Fruit fly (Drosophila melanogaster) whole organism, embryonic: ENCODE measurements around the gene KFase.
A peak's percentile ranks its signal among the peaks of the same experiment; 100 is the strongest.

ENCODE experiments used
- Antp ChIP-seq: fragments of 200-800 bp; sonication (Bioruptor generic); optimal IDR thresholded peaks from 3 replicates; lab custom pipeline; 2016; ENCODE audit warnings: missing biosample characterization, missing genetic modification characterization
- Bdp1 ChIP-seq: fragments of 200-800 bp; sonication (Bioruptor generic); optimal IDR thresholded peaks from 3 replicates; lab custom pipeline; 2016; ENCODE audit warnings: missing biosample characterization, missing genetic modification characterization
- CG10462 ChIP-seq: fragments of 200-800 bp; sonication (Bioruptor generic); optimal IDR thresholded peaks from 2 replicates; lab custom pipeline; 2016; ENCODE audit warnings: missing biosample characterization, missing genetic modification characterization
- CG15479 ChIP-seq: fragments of 200-800 bp; sonication (Bioruptor generic); optimal IDR thresholded peaks from 3 replicates; lab custom pipeline; 2019; ENCODE audit warnings: missing biosample characterization, mild to moderate bottlenecking, missing genetic modification characterization, moderate library complexity
- CG15696 ChIP-seq: fragments of 200-800 bp; sonication (Bioruptor generic); optimal IDR thresholded peaks from 2 replicates; lab custom pipeline; 2019; ENCODE audit warnings: missing biosample characterization, mild to moderate bottlenecking, missing genetic modification characterization, moderate library complexity
- CG1603 ChIP-seq: fragments of 200-800 bp; sonication (Bioruptor generic); optimal IDR thresholded peaks from 2 replicates; lab custom pipeline; 2019; ENCODE audit warnings: missing biosample characterization, mild to moderate bottlenecking, missing genetic modification characterization, moderate library complexity
- CG16863 ChIP-seq: fragments of 200-800 bp; sonication (Bioruptor generic); optimal IDR thresholded peaks from 3 replicates; lab custom pipeline; 2016; ENCODE audit warnings: missing biosample characterization, missing genetic modification characterization
- CG2678 ChIP-seq: fragments of 200-800 bp; sonication (Bioruptor generic); optimal IDR thresholded peaks from 3 replicates; lab custom pipeline; 2019; ENCODE audit warnings: missing biosample characterization, mild to moderate bottlenecking, missing genetic modification characterization, moderate library complexity
- CG2875 ChIP-seq: fragments of 200-800 bp; sonication (Bioruptor generic); optimal IDR thresholded peaks from 2 replicates; lab custom pipeline; 2017; ENCODE audit warnings: missing biosample characterization, mild to moderate bottlenecking, missing genetic modification characterization, missing genetic modification reagents
- CG3407 ChIP-seq: fragments of 200-800 bp; sonication (Bioruptor generic); optimal IDR thresholded peaks from 2 replicates; lab custom pipeline; 2018; ENCODE audit warnings: missing biosample characterization, mild to moderate bottlenecking, missing genetic modification characterization
- CG34224 ChIP-seq: fragments of 200-800 bp; sonication (Bioruptor generic); IDR thresholded peaks from 3 replicates; pipeline ENCODE4 v1.3.6; 2022; ENCODE audit warnings: missing biosample characterization, missing genetic modification characterization; ENCODE audit not compliant: partially characterized antibody
- CG3726 ChIP-seq: fragments of 200-800 bp; sonication (Bioruptor generic); IDR thresholded peaks from 3 replicates; pipeline ENCODE4, ENCODE4 v1.3.6; 2022; ENCODE audit warnings: missing biosample characterization, missing genetic modification characterization
- CG4328 ChIP-seq: fragments of 200-800 bp; sonication (Bioruptor generic); optimal IDR thresholded peaks from 3 replicates; lab custom pipeline; 2017; ENCODE audit warnings: missing biosample characterization, missing genetic modification reagents, missing genetic modification characterization
- CG6654 ChIP-seq: fragments of 200-800 bp; sonication (Bioruptor generic); optimal IDR thresholded peaks from 2 replicates; lab custom pipeline; 2017; ENCODE audit warnings: missing biosample characterization, mild to moderate bottlenecking, missing genetic modification characterization
- CG6765 ChIP-seq: fragments of 200-800 bp; sonication (Bioruptor generic); optimal IDR thresholded peaks from 3 replicates; lab custom pipeline; 2017; ENCODE audit warnings: missing biosample characterization, mild to moderate bottlenecking, missing genetic modification characterization
- CG6791 ChIP-seq: fragments of 200-800 bp; sonication (Bioruptor generic); IDR thresholded peaks from 3 replicates; pipeline ENCODE4 v1.3.6; 2022; ENCODE audit warnings: missing biosample characterization, missing genetic modification characterization; ENCODE audit not compliant: partially characterized antibody
- CG7987 ChIP-seq: fragments of 200-800 bp; sonication (Bioruptor generic); optimal IDR thresholded peaks from 2 replicates; lab custom pipeline; 2018; ENCODE audit warnings: missing biosample characterization, mild to moderate bottlenecking, missing genetic modification characterization, moderate library complexity
- CG9817 ChIP-seq: fragments of 200-800 bp; sonication (Bioruptor generic); optimal IDR thresholded peaks from 2 replicates; lab custom pipeline; 2018; ENCODE audit warnings: missing biosample characterization, mild to moderate bottlenecking, missing genetic modification characterization, moderate library complexity
- Deaf1 ChIP-seq: fragments of 200-800 bp; optimal IDR thresholded peaks from 3 replicates; lab custom pipeline; 2019; ENCODE audit warnings: missing biosample characterization, mild to moderate bottlenecking, missing genetic modification characterization, moderate library complexity
- ERR ChIP-seq: fragments of 200-800 bp; sonication (Bioruptor generic); optimal IDR thresholded peaks from 2 replicates; lab custom pipeline; 2016; ENCODE audit warnings: missing biosample characterization, missing genetic modification characterization
- Fer3 ChIP-seq: fragments of 200-800 bp; sonication (Bioruptor generic); optimal IDR thresholded peaks from 2 replicates; lab custom pipeline; 2018; ENCODE audit warnings: missing biosample characterization, mild to moderate bottlenecking, missing genetic modification characterization, moderate library complexity
- Hmx ChIP-seq: fragments of 200-800 bp; sonication (Bioruptor generic); optimal IDR thresholded peaks from 2 replicates; lab custom pipeline; 2016; ENCODE audit warnings: missing biosample characterization, missing genetic modification characterization
- Hr78 ChIP-seq, 2 experiments: fragments of 200-800 bp in 1 of 2; fragments of >200 bp in 1 of 2; sonication (Bioruptor generic) in 1 of 2; optimal IDR thresholded peaks; 2 replicates each; lab custom pipeline; 2017 to 2019; ENCODE audit warnings: missing biosample characterization in 2 of 2, missing genetic modification characterization in 2 of 2, mild to moderate bottlenecking in 1 of 2, moderate library complexity in 1 of 2
- Lhr ChIP-seq: fragments of 200-800 bp; sonication (Bioruptor generic); optimal IDR thresholded peaks from 3 replicates; lab custom pipeline; 2017; ENCODE audit warnings: mild to moderate bottlenecking, missing biosample characterization, missing genetic modification reagents, missing genetic modification characterization
- Lim3 ChIP-seq: fragments of 200-800 bp; sonication (Bioruptor generic); IDR thresholded peaks from 2 replicates; pipeline ENCODE4 v1.3.6; 2022; ENCODE audit warnings: missing biosample characterization, missing genetic modification characterization
- MTF-1 ChIP-seq: fragments of 200-800 bp; sonication (Bioruptor generic); optimal IDR thresholded peaks from 2 replicates; lab custom pipeline; 2018; ENCODE audit warnings: missing biosample characterization, mild to moderate bottlenecking, missing genetic modification characterization, borderline replicate concordance
- Pdp1 ChIP-seq, 2 experiments: fragments of 200-800 bp; sonication (Bioruptor generic); optimal IDR thresholded peaks; 3 replicates each; lab custom pipeline; 2016; ENCODE audit warnings: missing biosample characterization in 2 of 2, missing genetic modification characterization in 2 of 2, mild to moderate bottlenecking in 1 of 2, moderate library complexity in 1 of 2
- Usf ChIP-seq: fragments of 200-800 bp; sonication (Bioruptor generic); optimal IDR thresholded peaks from 2 replicates; lab custom pipeline; 2017; ENCODE audit warnings: missing genotype, missing biosample characterization, missing genetic modification characterization
- Vsx1 ChIP-seq: fragments of 200-800 bp; sonication (Bioruptor generic); optimal IDR thresholded peaks from 2 replicates; lab custom pipeline; 2017; ENCODE audit warnings: missing biosample characterization, mild to moderate bottlenecking, missing genetic modification characterization, missing genetic modification reagents
- Xrp1 ChIP-seq: fragments of 200-800 bp; sonication (Bioruptor generic); IDR thresholded peaks from 2 replicates; pipeline ENCODE4 v1.3.6; 2022; ENCODE audit warnings: missing biosample characterization, missing genetic modification characterization
- YL-1 ChIP-seq: fragments of 200-800 bp; sonication (Bioruptor generic); optimal IDR thresholded peaks from 3 replicates; lab custom pipeline; 2017; ENCODE audit warnings: missing biosample characterization, mild to moderate bottlenecking, missing genetic modification characterization
- az2 ChIP-seq: fragments of 200-800 bp; sonication (Bioruptor generic); optimal IDR thresholded peaks from 3 replicates; lab custom pipeline; 2016; ENCODE audit warnings: missing biosample characterization, missing genetic modification characterization
- btn ChIP-seq: fragments of 200-800 bp; sonication (Bioruptor generic); optimal IDR thresholded peaks from 2 replicates; lab custom pipeline; 2016; ENCODE audit warnings: missing biosample characterization, missing genetic modification characterization
- cg ChIP-seq: fragments of 200-800 bp; sonication (Bioruptor generic); optimal IDR thresholded peaks from 3 replicates; lab custom pipeline; 2019; ENCODE audit warnings: missing biosample characterization, mild to moderate bottlenecking, missing genetic modification characterization, moderate library complexity
- danr ChIP-seq: fragments of 200-800 bp; sonication (Bioruptor generic); IDR thresholded peaks from 2 replicates; pipeline ENCODE4 v1.3.6; 2022; ENCODE audit warnings: missing biosample characterization, missing genetic modification characterization
- grau ChIP-seq: fragments of 200-800 bp; optimal IDR thresholded peaks from 3 replicates; lab custom pipeline; 2019; ENCODE audit warnings: missing biosample characterization, mild to moderate bottlenecking, missing genetic modification characterization, moderate library complexity
- hkb ChIP-seq, 2 experiments: fragments of 200-800 bp in 1 of 2; fragments of >200 bp in 1 of 2; sonication (Bioruptor generic) in 1 of 2; IDR thresholded peaks in 1 of 2; optimal IDR thresholded peaks in 1 of 2; 2 replicates each; pipeline versions ENCODE4 v1.3.6 to Lab custom; 2017 to 2022; ENCODE audit warnings: missing biosample characterization in 1 of 2, missing genetic modification characterization in 1 of 2
- jigr1 ChIP-seq: fragments of 200-800 bp; sonication (Bioruptor generic); IDR thresholded peaks from 3 replicates; pipeline ENCODE4 v1.3.6; 2022; ENCODE audit warnings: missing biosample characterization, missing genetic modification characterization
- klu ChIP-seq: fragments of 200-800 bp; sonication (Bioruptor generic); IDR thresholded peaks from 2 replicates; pipeline ENCODE4 v1.3.6; 2022; ENCODE audit warnings: missing biosample characterization, missing genetic modification characterization
- knrl ChIP-seq: fragments of 200-800 bp; sonication (Bioruptor generic); IDR thresholded peaks from 3 replicates; pipeline ENCODE4 v1.3.6; 2022; ENCODE audit warnings: missing biosample characterization, missing genetic modification characterization; ENCODE audit not compliant: partially characterized antibody
- lola ChIP-seq, 3 experiments: fragments of >200 bp in 2 of 3; fragments of 200-800 bp in 1 of 3; sonication (Bioruptor generic) in 1 of 3; optimal IDR thresholded peaks; 2 replicates each; lab custom pipeline; 2017 to 2019; ENCODE audit warnings: missing biosample characterization in 3 of 3, missing genetic modification characterization in 3 of 3, mild to moderate bottlenecking in 1 of 3, moderate library complexity in 1 of 3
- mam ChIP-seq: fragments of 200-800 bp; sonication (Bioruptor generic); optimal IDR thresholded peaks from 3 replicates; lab custom pipeline; 2016; ENCODE audit warnings: missing biosample characterization, missing genetic modification characterization
- oc ChIP-seq: fragments of 200-800 bp; sonication (Bioruptor generic); optimal IDR thresholded peaks from 2 replicates; lab custom pipeline; 2018; ENCODE audit warnings: missing biosample characterization, mild to moderate bottlenecking, missing genetic modification characterization, moderate library complexity
- p53 ChIP-seq: fragments of 200-800 bp; sonication (Bioruptor generic); optimal IDR thresholded peaks from 2 replicates; lab custom pipeline; 2016; ENCODE audit warnings: missing biosample characterization, missing genetic modification characterization
- pnt ChIP-seq: fragments of 200-800 bp; sonication (Bioruptor generic); optimal IDR thresholded peaks from 3 replicates; lab custom pipeline; 2016; ENCODE audit warnings: missing biosample characterization, missing genetic modification characterization
- schlank ChIP-seq: fragments of 200-800 bp; sonication (Bioruptor generic); optimal IDR thresholded peaks from 2 replicates; lab custom pipeline; 2018; ENCODE audit warnings: missing biosample characterization, mild to moderate bottlenecking, missing genetic modification characterization
- sr ChIP-seq: fragments of 200-800 bp; sonication (Bioruptor generic); IDR thresholded peaks from 3 replicates; pipeline ENCODE4 v1.3.6; 2022; ENCODE audit warnings: missing biosample characterization, missing genetic modification characterization
- zf30C ChIP-seq: fragments of 200-800 bp; sonication (Bioruptor generic); optimal IDR thresholded peaks from 3 replicates; lab custom pipeline; 2018; ENCODE audit warnings: missing biosample characterization, mild to moderate bottlenecking, missing genetic modification characterization

Gene KFase

dm6 chr2L:6479226-6479906 lies 9.2 kb downstream of the KFase start (continued):
- TF ChIP-seq CG2678 (peak; percentile 54), p53 (GFP tag; lab: Kevin White, UChicago) (no peak), CG7987 (GFP tag; lab: Kevin White, UChicago) (peak; percentile 85), MTF-1 (peak; percentile 62), Hr78 (GFP tag; optimal IDR thresholded peaks at IDR 0.05; lab: Kevin White, UChicago) (peak in 1 of 2 experiments; percentile 4), knrl (GFP tag; lab: Robert Waterston, UW) (no peak), CG6791 (GFP tag; lab: Robert Waterston, UW) (no peak), CG4328 (GFP tag; lab: Kevin White, UChicago) (peak; percentile 72), Pdp1 (GFP tag; optimal IDR thresholded peaks at IDR 0.05; lab: Kevin White, UChicago) (no peak), CG6765 (GFP tag; lab: Kevin White, UChicago) (peak; percentile 61), lola (GFP tag; optimal IDR thresholded peaks at IDR 0.05; lab: Kevin White, UChicago) (no peak), CG1603 (peak; percentile 25), CG6654 (GFP tag; lab: Kevin White, UChicago) (no peak), YL-1 (GFP tag; lab: Kevin White, UChicago) (peak; percentile 78), danr (GFP tag; lab: Robert Waterston, UW) (no peak), Usf (no peak), pnt (GFP tag; lab: Kevin White, UChicago) (peak; percentile 9), zf30C (no peak), CG16863 (GFP tag; lab: Kevin White, UChicago) (no peak), Antp (GFP tag; lab: Kevin White, UChicago) (no peak), grau (tag; lab: Kevin White, UChicago) (peak; percentile 13), Lhr (no peak), CG15696 (tag; lab: Kevin White, UChicago) (peak; percentile 19), CG2875 (GFP tag; lab: Kevin White, UChicago) (no peak), az2 (GFP tag; lab: Kevin White, UChicago) (no peak), schlank (peak; percentile 24), Hmx (GFP tag; lab: Kevin White, UChicago) (no peak), hkb (optimal IDR thresholded peaks at IDR 0.05; lab: Kevin White, UChicago) (no peak), hkb (GFP tag; IDR thresholded peaks at IDR 0.05; lab: Robert Waterston, UW) (peak; percentile 47), CG3407 (GFP tag; lab: Kevin White, UChicago) (no peak), jigr1 (GFP tag; lab: Robert Waterston, UW) (no peak), Xrp1 (peak; percentile 20; the same call in 1 of the 2 replicates), Vsx1 (GFP tag; lab: Kevin White, UChicago) (peak; percentile 24), ERR (GFP tag; lab: Kevin White, UChicago) (no peak), CG34224 (GFP tag; lab: Robert Waterston, UW) (no peak), cg (peak; percentile 90), btn (GFP tag; lab: Kevin White, UChicago) (no peak), CG10462 (GFP tag; lab: Kevin White, UChicago) (no peak), Bdp1 (GFP tag; lab: Kevin White, UChicago) (no peak), klu (GFP tag; lab: Robert Waterston, UW) (no peak), CG9817 (tag; lab: Kevin White, UChicago) (peak; percentile 18), oc (tag; lab: Kevin White, UChicago) (no peak), sr (peak; percentile 14; the same call in 2 of the 3 replicates), CG15479 (GFP tag; lab: Kevin White, UChicago) (no peak), Deaf1 (peak; percentile 100), mam (no peak), Fer3 (tag; lab: Kevin White, UChicago) (peak; percentile 52), Lim3 (GFP tag; lab: Robert Waterston, UW) (no peak), CG3726 (no peak)
